Worm (Caenorhabditis elegans) whole organism, L2 larva: ENCODE measurements around the gene acds-10.
A peak's percentile ranks its signal among the peaks of the same experiment; 100 is the strongest.

ENCODE experiments used
- C34F6.9 ChIP-seq: fragments of 150-350 bp; optimal IDR thresholded peaks from 2 replicates; lab custom pipeline; 2014; ENCODE audit warnings: missing biosample characterization, missing genetic modification characterization
- F13H6.1 ChIP-seq: sonication (generic microtip); optimal IDR thresholded peaks from 2 replicates; lab custom pipeline; 2016; ENCODE audit warnings: missing genetic modification characterization, missing compliant biosample characterization
- R02D3.7 ChIP-seq: fragments of 150-350 bp; optimal IDR thresholded peaks from 2 replicates; lab custom pipeline; 2014; ENCODE audit warnings: missing biosample characterization, missing genetic modification characterization
- Y55F3AM.14 ChIP-seq: fragments of 200-800 bp; sonication (Bioruptor generic); optimal IDR thresholded peaks from 2 replicates; lab custom pipeline; 2018; ENCODE audit warnings: mild to moderate bottlenecking, missing genetic modification characterization, missing compliant biosample characterization
- ZK546.5 ChIP-seq: sonication (generic microtip); optimal IDR thresholded peaks from 2 replicates; lab custom pipeline; 2017; ENCODE audit warnings: missing biosample characterization, missing genetic modification characterization
- alr-1 ChIP-seq: fragments of 150-350 bp; optimal IDR thresholded peaks from 2 replicates; lab custom pipeline; 2014; ENCODE audit warnings: missing biosample characterization, missing genetic modification characterization
- aly-2 ChIP-seq: fragments of 150-350 bp; optimal IDR thresholded peaks from 2 replicates; lab custom pipeline; 2014; ENCODE audit warnings: missing biosample characterization, missing genetic modification characterization
- ama-1 ChIP-seq: fragments of 150-350 bp; optimal IDR thresholded peaks from 2 replicates; lab custom pipeline; 2018; ENCODE audit warnings: inconsistent platforms
- blmp-1 ChIP-seq: sonication (generic microtip); optimal IDR thresholded peaks from 2 replicates; lab custom pipeline; 2017; ENCODE audit warnings: missing genetic modification characterization, mild to moderate bottlenecking, missing compliant biosample characterization, antibody characterized with exemption, moderate library complexity; ENCODE audit not compliant: insufficient read depth
- ceh-16 ChIP-seq: fragments of 150-350 bp; optimal IDR thresholded peaks from 2 replicates; lab custom pipeline; 2014; ENCODE audit warnings: missing biosample characterization, missing genetic modification characterization
- ceh-82 ChIP-seq: fragments of 150-350 bp; optimal IDR thresholded peaks from 2 replicates; lab custom pipeline; 2014; ENCODE audit warnings: missing biosample characterization, missing genetic modification characterization
- crh-2 ChIP-seq: sonication (generic microtip); optimal IDR thresholded peaks from 2 replicates; lab custom pipeline; 2017; ENCODE audit warnings: missing biosample characterization, missing genetic modification characterization
- dmd-4 ChIP-seq: sonication (generic microtip); optimal IDR thresholded peaks from 2 replicates; lab custom pipeline; 2017; ENCODE audit warnings: missing biosample characterization, missing genetic modification characterization
- egl-27 ChIP-seq: sonication (generic microtip); optimal IDR thresholded peaks from 3 replicates; lab custom pipeline; 2017; ENCODE audit warnings: missing biosample characterization, missing genetic modification reagents, missing genetic modification characterization
- elt-1 ChIP-seq: fragments of 150-350 bp; optimal IDR thresholded peaks from 2 replicates; lab custom pipeline; 2014; ENCODE audit warnings: missing biosample characterization, missing genetic modification characterization
- elt-3 ChIP-seq: sonication (generic microtip); optimal IDR thresholded peaks from 2 replicates; lab custom pipeline; 2017; ENCODE audit warnings: missing biosample characterization, missing genetic modification characterization
- fos-1 ChIP-seq: fragments of 150-350 bp; optimal IDR thresholded peaks from 2 replicates; lab custom pipeline; 2014; ENCODE audit warnings: missing biosample characterization, missing genetic modification characterization
- gmeb-1 ChIP-seq: fragments of 150-350 bp; optimal IDR thresholded peaks from 2 replicates; lab custom pipeline; 2014; ENCODE audit warnings: missing biosample characterization, missing genetic modification characterization
- lin-11 ChIP-seq: fragments of 150-350 bp; sonication (generic microtip); optimal IDR thresholded peaks from 2 replicates; lab custom pipeline; 2014; ENCODE audit warnings: missing biosample characterization, missing genetic modification characterization, inconsistent platforms, mixed read lengths
- lin-13 ChIP-seq: fragments of 150-350 bp; optimal IDR thresholded peaks from 2 replicates; lab custom pipeline; 2014; ENCODE audit warnings: missing biosample characterization, missing genetic modification reagents, missing genetic modification characterization
- lin-39 ChIP-seq: fragments of 150-350 bp; optimal IDR thresholded peaks from 2 replicates; lab custom pipeline; 2014; ENCODE audit warnings: missing biosample characterization, missing genetic modification reagents, missing genetic modification characterization
- lsy-2 ChIP-seq, 2 experiments: fragments of 150-350 bp in 1 of 2; sonication (generic microtip) in 1 of 2; optimal IDR thresholded peaks; 2 replicates each; lab custom pipeline; 2014 to 2017; ENCODE audit warnings: missing biosample characterization in 2 of 2, missing genetic modification characterization in 2 of 2
- mab-5 ChIP-seq: fragments of 150-350 bp; optimal IDR thresholded peaks from 2 replicates; lab custom pipeline; 2014; ENCODE audit warnings: missing biosample characterization, missing genetic modification characterization
- mbf-1 ChIP-seq: sonication (generic microtip); optimal IDR thresholded peaks from 2 replicates; lab custom pipeline; 2017; ENCODE audit warnings: missing biosample characterization, missing genetic modification characterization
- mdl-1 ChIP-seq, 2 experiments: fragments of 150-350 bp in 1 of 2; sonication (generic microtip) in 1 of 2; optimal IDR thresholded peaks; 2 replicates each; lab custom pipeline; 2017; ENCODE audit warnings: missing biosample characterization in 2 of 2, missing genetic modification characterization in 2 of 2
- nhr-10 ChIP-seq: sonication (generic microtip); optimal IDR thresholded peaks from 2 replicates; lab custom pipeline; 2017; ENCODE audit warnings: missing biosample characterization, missing genetic modification characterization
- nhr-11 ChIP-seq: fragments of 150-350 bp; optimal IDR thresholded peaks from 2 replicates; lab custom pipeline; 2014; ENCODE audit warnings: missing biosample characterization, missing genetic modification characterization
- nhr-12 ChIP-seq: fragments of 150-350 bp; optimal IDR thresholded peaks from 2 replicates; lab custom pipeline; 2014; ENCODE audit warnings: missing biosample characterization, missing genetic modification characterization
- nhr-129 ChIP-seq: fragments of 150-350 bp; optimal IDR thresholded peaks from 2 replicates; lab custom pipeline; 2014; ENCODE audit warnings: missing biosample characterization, missing genetic modification characterization
- nhr-21 ChIP-seq: fragments of 150-350 bp; optimal IDR thresholded peaks from 2 replicates; lab custom pipeline; 2014; ENCODE audit warnings: missing biosample characterization, missing genetic modification characterization
- nhr-23 ChIP-seq: fragments of 150-350 bp; optimal IDR thresholded peaks from 2 replicates; lab custom pipeline; 2014; ENCODE audit warnings: missing biosample characterization, missing genetic modification reagents, missing genetic modification characterization
- nhr-237 ChIP-seq: fragments of 150-350 bp; optimal IDR thresholded peaks from 2 replicates; lab custom pipeline; 2014; ENCODE audit warnings: missing biosample characterization, missing genetic modification characterization
- nhr-25 ChIP-seq: fragments of 150-350 bp; sonication (generic microtip); optimal IDR thresholded peaks from 3 replicates; lab custom pipeline; 2014; ENCODE audit warnings: missing biosample characterization, missing genetic modification characterization
- nhr-6 ChIP-seq: fragments of 150-350 bp; optimal IDR thresholded peaks from 2 replicates; lab custom pipeline; 2014; ENCODE audit warnings: missing biosample characterization, missing genetic modification characterization
- nhr-77 ChIP-seq: fragments of 150-350 bp; optimal IDR thresholded peaks from 2 replicates; lab custom pipeline; 2014; ENCODE audit warnings: missing biosample characterization, missing genetic modification characterization
- peb-1 ChIP-seq: fragments of 150-350 bp; optimal IDR thresholded peaks from 2 replicates; lab custom pipeline; 2014; ENCODE audit warnings: missing biosample characterization, missing genetic modification characterization
- sem-4 ChIP-seq: fragments of 150-350 bp; optimal IDR thresholded peaks from 2 replicates; lab custom pipeline; 2014; ENCODE audit warnings: missing biosample characterization, missing genetic modification reagents, missing genetic modification characterization
- skn-1 ChIP-seq: sonication (generic microtip); optimal IDR thresholded peaks from 2 replicates; lab custom pipeline; 2017; ENCODE audit warnings: missing biosample characterization, missing genetic modification characterization
- sma-3 ChIP-seq: sonication (generic microtip); optimal IDR thresholded peaks from 2 replicates; lab custom pipeline; 2016; ENCODE audit warnings: missing genetic modification reagents, missing genetic modification characterization, missing compliant biosample characterization
- sma-9 ChIP-seq, 2 experiments: fragments of 150-350 bp in 1 of 2; sonication (generic microtip) in 1 of 2; optimal IDR thresholded peaks; 2 replicates each; lab custom pipeline; 2014 to 2016; ENCODE audit warnings: missing genetic modification characterization in 2 of 2, mild to moderate bottlenecking in 1 of 2, missing biosample characterization in 1 of 2, missing compliant biosample characterization in 1 of 2, missing genetic modification reagents in 1 of 2, moderate library complexity in 1 of 2
- snpc-4 ChIP-seq: fragments of 150-350 bp; optimal IDR thresholded peaks from 2 replicates; lab custom pipeline; 2014; ENCODE audit warnings: missing biosample characterization, missing genetic modification characterization
- unc-39 ChIP-seq: fragments of 150-350 bp; optimal IDR thresholded peaks from 2 replicates; lab custom pipeline; 2014; ENCODE audit warnings: missing biosample characterization, missing genetic modification characterization
- unc-55 ChIP-seq: fragments of 150-350 bp; sonication (generic microtip); optimal IDR thresholded peaks from 3 replicates; lab custom pipeline; 2014; ENCODE audit warnings: missing biosample characterization, missing genetic modification reagents, missing genetic modification characterization
- unc-62 ChIP-seq: fragments of 150-350 bp; optimal IDR thresholded peaks from 2 replicates; lab custom pipeline; 2014; ENCODE audit warnings: missing biosample characterization, missing genetic modification reagents, missing genetic modification characterization
- zag-1 ChIP-seq: fragments of 150-350 bp; optimal IDR thresholded peaks from 2 replicates; lab custom pipeline; 2014; ENCODE audit warnings: missing biosample characterization, missing genetic modification characterization
- ztf-1 ChIP-seq: fragments of 200-800 bp; sonication (Bioruptor generic); conservative IDR thresholded peaks from 2 replicates; pipeline ENCODE4 v1.3.6; 2022; ENCODE audit warnings: missing genetic modification characterization, missing compliant biosample characterization
- ztf-11 ChIP-seq: sonication (generic microtip); optimal IDR thresholded peaks from 2 replicates; lab custom pipeline; 2017; ENCODE audit warnings: missing biosample characterization, missing genetic modification characterization
- ztf-4 ChIP-seq: fragments of 150-350 bp; optimal IDR thresholded peaks from 2 replicates; lab custom pipeline; 2014; ENCODE audit warnings: missing biosample characterization, missing genetic modification characterization

The acds-10 gene

ce11 chrV:5788650-5789049, 41.0 kb downstream of the acds-10 start:
- TF ChIP-seq mdl-1 (tag; optimal IDR thresholded peaks at IDR 0.05; lab: Kevin White, UChicago), result no peak
- TF ChIP-seq lin-13 (GFP tag; lab: Kevin White, UChicago), result no peak
- TF ChIP-seq fos-1 (tag; lab: Kevin White, UChicago), result peak; percentile 18
- TF ChIP-seq ceh-16 (tag; lab: Kevin White, UChicago), result no peak
- TF ChIP-seq lsy-2 (tag; optimal IDR thresholded peaks at IDR 0.05; lab: Kevin White, UChicago), result peak in 1 of 2 experiments; percentile 10
- no peak for TF ChIP-seq alr-1 (tag; lab: Kevin White, UChicago)
- peak; percentile 20 for TF ChIP-seq sma-9 (GFP tag; optimal IDR thresholded peaks at IDR 0.05; lab: Kevin White, UChicago)
- no peak for TF ChIP-seq sma-9 (tag; optimal IDR thresholded peaks at IDR 0.05; lab: Kevin White, UChicago)
- TF ChIP-seq, all 48 proteins: peak for 3

ce11 chrV:5790497-5791280, 43.1 kb downstream of the acds-10 start, which contains the start of the genes nhr-142 and F44E7.9:
Gene nhr-142, minus strand, starts transcription at chrV:5790553.
Gene F44E7.9, plus strand, starts transcription at chrV:5791230.
- no peak for TF ChIP-seq ztf-4 (tag; lab: Kevin White, UChicago)
- peak in 1 of 2 experiments; percentile 29 for TF ChIP-seq mdl-1 (tag; optimal IDR thresholded peaks at IDR 0.05; lab: Kevin White, UChicago)
- no peak for TF ChIP-seq elt-1
- no peak for TF ChIP-seq nhr-10 (tag; lab: Kevin White, UChicago)
- TF ChIP-seq mab-5 (tag; lab: Kevin White, UChicago), result peak; percentile 83
- TF ChIP-seq ama-1, result no peak
- no peak for TF ChIP-seq lin-39
- TF ChIP-seq mbf-1 (tag; lab: Kevin White, UChicago), result no peak
- peak; percentile 91 for TF ChIP-seq sma-9 (GFP tag; optimal IDR thresholded peaks at IDR 0.05; lab: Kevin White, UChicago)
- no peak for TF ChIP-seq sma-9 (tag; optimal IDR thresholded peaks at IDR 0.05; lab: Kevin White, UChicago)
- TF ChIP-seq unc-39 (tag; lab: Kevin White, UChicago), result no peak
- peak; percentile 33 for TF ChIP-seq zag-1
- TF ChIP-seq C34F6.9 (tag; lab: Kevin White, UChicago), result peak; percentile 87
- peak; percentile 16 for TF ChIP-seq ztf-11 (tag; lab: Kevin White, UChicago)
- TF ChIP-seq F13H6.1 (tag; lab: Kevin White, UChicago), result peak; percentile 85
- no peak for TF ChIP-seq nhr-11 (tag; lab: Kevin White, UChicago)
- no peak for TF ChIP-seq ztf-1
- no peak for TF ChIP-seq skn-1 (tag; lab: Kevin White, UChicago)
- TF ChIP-seq alr-1 (tag; lab: Kevin White, UChicago), result no peak
- peak; percentile 86 for TF ChIP-seq gmeb-1
- TF ChIP-seq elt-3 (tag; lab: Kevin White, UChicago), result no peak
- peak; percentile 7 for TF ChIP-seq R02D3.7
- no peak for TF ChIP-seq nhr-237 (tag; lab: Kevin White, UChicago)
- TF ChIP-seq nhr-6 (tag; lab: Kevin White, UChicago), result peak; percentile 18
- peak; percentile 57 for TF ChIP-seq lin-11 (tag; lab: Kevin White, UChicago)
- TF ChIP-seq lin-13 (GFP tag; lab: Kevin White, UChicago), result peak; percentile 86
- TF ChIP-seq aly-2 (tag; lab: Kevin White, UChicago), result no peak
- no peak for TF ChIP-seq nhr-12
- TF ChIP-seq fos-1 (tag; lab: Kevin White, UChicago), result peak; percentile 66
- no peak for TF ChIP-seq ceh-16 (tag; lab: Kevin White, UChicago)
- TF ChIP-seq unc-55 (GFP tag; lab: Kevin White, UChicago), result peak; percentile 90
- peak; percentile 70 for TF ChIP-seq nhr-25 (tag; lab: Kevin White, UChicago)
- no peak for TF ChIP-seq unc-62 (GFP tag; lab: Kevin White, UChicago)
- TF ChIP-seq nhr-77 (tag; lab: Kevin White, UChicago), result peak; percentile 16
- TF ChIP-seq nhr-129 (tag; lab: Kevin White, UChicago), result peak; percentile 87
- TF ChIP-seq sma-3 (GFP tag; lab: Kevin White, UChicago), result peak; percentile 90
- peak; percentile 69 for TF ChIP-seq crh-2 (tag; lab: Kevin White, UChicago)
- peak; percentile 73 to 91 for TF ChIP-seq lsy-2 (tag; optimal IDR thresholded peaks at IDR 0.05; lab: Kevin White, UChicago)
- TF ChIP-seq nhr-23 (tag; lab: Kevin White, UChicago), result no peak
- TF ChIP-seq ZK546.5 (tag; lab: Kevin White, UChicago), result no peak
- TF ChIP-seq blmp-1 (tag; lab: Kevin White, UChicago), result peak; percentile 7
- TF ChIP-seq sem-4, result peak; percentile 64
- TF ChIP-seq egl-27 (tag; lab: Kevin White, UChicago), result peak; percentile 47
- TF ChIP-seq nhr-21 (tag; lab: Kevin White, UChicago), result peak; percentile 58
- TF ChIP-seq peb-1 (tag; lab: Kevin White, UChicago), result no peak
- peak; percentile 44 for TF ChIP-seq Y55F3AM.14 (GFP tag; lab: Kevin White, UChicago)
- peak; percentile 63 for TF ChIP-seq ceh-82 (tag; lab: Kevin White, UChicago)
- no peak for TF ChIP-seq dmd-4 (tag; lab: Kevin White, UChicago)
- TF ChIP-seq snpc-4 (tag; lab: Kevin White, UChicago), result peak; percentile 30
